Worm (Caenorhabditis elegans): ENCODE data around the gene tag-18.

ce11 chrX:3743190-3743589 lies 9.4 kb upstream of the tag-18 start:
- no peak for TF ChIP-seq zag-1 (tag; optimal IDR thresholded peaks at IDR 0.05)
- TF ChIP-seq ceh-28 (tag; optimal IDR thresholded peaks at IDR 0.05) = no peak
- no peak for TF ChIP-seq unc-62 (GFP tag; optimal IDR thresholded peaks at IDR 0.05)
- no peak for TF ChIP-seq unc-39 (tag; optimal IDR thresholded peaks at IDR 0.05)
- no peak for TF ChIP-seq nhr-28 (tag; optimal IDR thresholded peaks at IDR 0.05)
- no peak for TF ChIP-seq ceh-9 (tag; optimal IDR thresholded peaks at IDR 0.05)
- no peak for TF ChIP-seq egl-5 (tag; optimal IDR thresholded peaks at IDR 0.05)
- TF ChIP-seq snpc-4 (tag; optimal IDR thresholded peaks at IDR 0.05) = no peak
- TF ChIP-seq nhr-237 (tag; optimal IDR thresholded peaks at IDR 0.05) = no peak
- TF ChIP-seq elt-1 (tag; optimal IDR thresholded peaks at IDR 0.05) = no peak
- no peak for TF ChIP-seq lin-39 (tag; optimal IDR thresholded peaks at IDR 0.05)
- TF ChIP-seq ZK546.5 (tag; optimal IDR thresholded peaks at IDR 0.05) = no peak

All from whole organism, L3 larva.